Worm (Caenorhabditis elegans): ENCODE data around the gene cogc-6.

cogc-6 gene

DNA sequence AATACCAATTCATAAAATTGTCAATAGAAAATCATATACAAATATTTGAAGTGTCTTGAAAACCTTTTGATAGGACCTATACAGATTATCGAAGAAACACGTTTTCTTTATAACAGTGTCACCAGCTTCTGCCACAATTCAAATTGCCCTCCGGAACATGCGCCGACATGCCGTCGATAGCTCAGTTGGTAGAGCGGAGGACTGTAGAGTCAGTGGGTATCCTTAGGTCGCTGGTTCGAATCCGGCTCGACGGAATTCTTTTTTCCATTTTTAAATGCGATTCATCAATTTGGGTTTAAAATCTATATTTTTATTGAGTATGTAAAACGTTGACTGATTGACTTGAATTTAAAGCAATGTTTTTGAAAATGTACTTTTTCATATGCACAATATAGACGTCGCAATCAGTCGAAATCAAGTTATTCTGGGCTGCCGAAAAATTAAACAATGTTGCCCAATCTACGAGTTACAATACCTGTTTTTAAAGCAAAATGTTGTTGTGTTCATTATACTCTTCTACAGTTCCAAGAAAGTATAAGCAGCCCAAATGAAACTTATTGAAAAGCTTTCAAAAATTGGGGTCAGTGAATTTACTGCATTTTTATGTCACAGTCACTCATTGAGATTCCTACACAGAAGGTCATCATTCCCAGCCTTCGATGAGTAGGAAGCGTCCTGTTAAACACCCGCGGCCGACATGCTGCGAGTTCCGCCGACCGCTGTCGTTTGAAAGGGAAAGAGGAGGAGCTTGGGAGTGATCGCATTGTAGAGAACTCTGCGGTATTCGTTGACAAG is 26.4 kb upstream of the cogc-6 start (continued):
- TF ChIP-seq lin-29 (GFP tag; IDR thresholded peaks at IDR 0.05) (no peak), unc-130 (GFP tag; optimal IDR thresholded peaks at IDR 0.05) (peak; percentile 29), daf-8 (GFP tag; IDR thresholded peaks at IDR 0.05) (no peak), nhr-42 (GFP tag; IDR thresholded peaks at IDR 0.05) (no peak), ceh-62 (tag; optimal IDR thresholded peaks at IDR 0.05) (no peak), hif-1 (tag; optimal IDR thresholded peaks at IDR 0.05) (no peak), tag-97 (GFP tag; IDR thresholded peaks at IDR 0.05) (no peak), daf-16 (GFP tag; optimal IDR thresholded peaks at IDR 0.05) (peak; percentile 12 to 78), daf-16 (tag; optimal IDR thresholded peaks at IDR 0.05) (peak; percentile 86), dve-1 (tag; optimal IDR thresholded peaks at IDR 0.05; ENCODE audit: insufficient read depth) (peak; percentile 80), attf-4 (tag; optimal IDR thresholded peaks at IDR 0.05) (no peak), nhr-28 (tag; optimal IDR thresholded peaks at IDR 0.05) (no peak), egl-43 (GFP tag; IDR thresholded peaks at IDR 0.05) (no peak; the same call in none of the 2 replicates), zip-11 (GFP tag; IDR thresholded peaks at IDR 0.05) (no peak), T20F7.1 (GFP tag; optimal IDR thresholded peaks at IDR 0.05) (peak; percentile 53), jun-1 (tag; optimal IDR thresholded peaks at IDR 0.05) (peak; percentile 31), Y105C5A.15 (GFP tag; IDR thresholded peaks at IDR 0.05) (no peak), zfp-3 (GFP tag; conservative IDR thresholded peaks at IDR 0.05) (no peak), dmd-6 (GFP tag; IDR thresholded peaks at IDR 0.05) (peak; percentile 41), sdz-12 (GFP tag; optimal IDR thresholded peaks at IDR 0.05) (no peak), zag-1 (tag; optimal IDR thresholded peaks at IDR 0.05) (no peak), mxl-3 (GFP tag; optimal IDR thresholded peaks at IDR 0.05) (peak; percentile 5), hlh-11 (tag; optimal IDR thresholded peaks at IDR 0.05) (peak; percentile 79), egl-27 (tag; optimal IDR thresholded peaks at IDR 0.05) (no peak), tra-1 (GFP tag; IDR thresholded peaks at IDR 0.05) (no peak), spr-3 (GFP tag; optimal IDR thresholded peaks at IDR 0.05) (no peak), set-16 (GFP tag; IDR thresholded peaks at IDR 0.05) (no peak), ceh-82 (tag; optimal IDR thresholded peaks at IDR 0.05) (no peak), nhr-77 (tag; optimal IDR thresholded peaks at IDR 0.05) (no peak), saeg-2 (GFP tag; IDR thresholded peaks at IDR 0.05) (no peak), madf-9 (GFP tag; conservative IDR thresholded peaks at IDR 0.05) (no peak), ztf-11 (tag; optimal IDR thresholded peaks at IDR 0.05) (no peak), mxl-2 (GFP tag; conservative IDR thresholded peaks at IDR 0.05) (no peak), R02D3.7 (tag; optimal IDR thresholded peaks at IDR 0.05) (peak; percentile 16), ztf-7 (tag; optimal IDR thresholded peaks at IDR 0.05) (no peak), spr-1 (tag; optimal IDR thresholded peaks at IDR 0.05) (no peak), nhr-6 (tag; optimal IDR thresholded peaks at IDR 0.05) (peak; percentile 54)

DNA sequence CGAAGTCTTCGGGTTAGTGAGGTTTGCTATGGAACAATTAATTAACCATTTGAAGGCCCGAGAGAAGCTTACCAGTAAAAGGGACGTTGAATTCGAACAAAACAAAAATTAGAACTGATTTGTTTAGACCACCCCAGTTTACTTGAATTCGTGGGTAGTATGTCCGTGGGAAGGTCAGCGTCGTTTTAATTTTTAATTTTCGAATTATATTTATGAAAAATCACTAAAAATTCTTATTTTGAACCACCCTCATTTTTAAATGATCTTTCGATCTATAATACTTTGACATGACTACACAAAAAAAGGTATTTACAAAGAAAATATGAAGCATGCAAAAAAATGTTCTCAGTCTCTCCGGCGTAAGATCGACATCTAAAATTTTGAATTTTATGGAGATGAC is 24.3 kb upstream of the cogc-6 start, which contains the start of gene C16D9.5:
TSS of gene C16D9.5 (minus strand) at position 101 of the 400 bp plus-strand sequence.
- TF ChIP-seq Y48G9A.11 (GFP tag; IDR thresholded peaks at IDR 0.05) (no peak), zag-1 (tag; optimal IDR thresholded peaks at IDR 0.05) (no peak), dmd-9 (GFP tag; IDR thresholded peaks at IDR 0.05) (no peak), ceh-44 (GFP tag; IDR thresholded peaks at IDR 0.05) (no peak), nhr-237 (tag; optimal IDR thresholded peaks at IDR 0.05) (no peak), nhr-77 (tag; optimal IDR thresholded peaks at IDR 0.05) (no peak), lin-13 (GFP tag; optimal IDR thresholded peaks at IDR 0.05) (no peak), pqm-1 (tag; optimal IDR thresholded peaks at IDR 0.05) (no peak), aha-1 (tag) (no peak), zfp-3 (GFP tag; conservative IDR thresholded peaks at IDR 0.05) (no peak), ces-1 (GFP tag; optimal IDR thresholded peaks at IDR 0.05) (no peak), T20F7.1 (GFP tag; optimal IDR thresholded peaks at IDR 0.05) (no peak), ceh-28 (tag; optimal IDR thresholded peaks at IDR 0.05) (no peak)

Measured in whole organism, L4 larva.